Worm (Caenorhabditis elegans) whole organism, L1 larva: ENCODE results near the gene dmsr-8.
A peak's percentile ranks its signal among the peaks of the same experiment; 100 is the strongest.

Experiments
- C04F5.9 ChIP-seq: sonication (generic microtip); optimal IDR thresholded peaks from 2 replicates; lab custom pipeline; 2016; ENCODE audit warnings: missing genetic modification characterization, missing compliant biosample characterization
- C16A3.4 ChIP-seq: fragments of 150-350 bp; optimal IDR thresholded peaks from 2 replicates; lab custom pipeline; 2014; ENCODE audit warnings: missing biosample characterization, missing genetic modification characterization
- C34B4.2 ChIP-seq: sonication (generic microtip); optimal IDR thresholded peaks from 2 replicates; lab custom pipeline; 2017; ENCODE audit warnings: mild to moderate bottlenecking, missing genetic modification characterization, missing compliant biosample characterization
- F16B12.6 ChIP-seq: fragments of 150-350 bp; optimal IDR thresholded peaks from 2 replicates; lab custom pipeline; 2014; ENCODE audit warnings: missing biosample characterization, missing genetic modification characterization
- Y116A8C.19 ChIP-seq: sonication (generic microtip); optimal IDR thresholded peaks from 2 replicates; lab custom pipeline; 2016; ENCODE audit warnings: missing compliant biosample characterization, missing genetic modification characterization, borderline replicate concordance
- aha-1 ChIP-seq: fragments of 150-350 bp; optimal IDR thresholded peaks from 2 replicates; lab custom pipeline; 2014; ENCODE audit warnings: missing biosample characterization, missing genetic modification characterization
- ceh-63 ChIP-seq: fragments of 200-800 bp; sonication (Bioruptor generic); optimal IDR thresholded peaks from 2 replicates; lab custom pipeline; 2018; ENCODE audit warnings: mild to moderate bottlenecking, missing genetic modification characterization, missing compliant biosample characterization
- ceh-8 ChIP-seq: fragments of 200-800 bp; sonication (Bioruptor generic); optimal IDR thresholded peaks from 2 replicates; lab custom pipeline; 2018; ENCODE audit warnings: mild to moderate bottlenecking, missing genetic modification characterization, moderate library complexity, missing compliant biosample characterization
- ceh-88 ChIP-seq: fragments of 200-800 bp; sonication (Bioruptor generic); IDR thresholded peaks from 2 replicates; pipeline ENCODE4 v1.3.6; 2022; ENCODE audit warnings: missing genetic modification characterization, missing compliant biosample characterization
- ceh-90 ChIP-seq: sonication (generic microtip); optimal IDR thresholded peaks from 2 replicates; lab custom pipeline; 2016; ENCODE audit warnings: missing genetic modification characterization, missing compliant biosample characterization
- ces-1 ChIP-seq: fragments of 150-350 bp; optimal IDR thresholded peaks from 2 replicates; lab custom pipeline; 2014; ENCODE audit warnings: missing biosample characterization, missing genetic modification reagents, missing genetic modification characterization
- efl-1 ChIP-seq, 4 experiments: fragments of 150-350 bp; optimal IDR thresholded peaks in 3 of 4; peaks in 1 of 4; 1 replicate in 1 of 4; 2 replicates in 3 of 4; lab custom pipeline; 2014; ENCODE audit warnings: missing biosample characterization in 2 of 4, missing genetic modification characterization in 2 of 4, missing genetic modification reagents in 2 of 4
- elt-2 ChIP-seq: sonication (generic microtip); optimal IDR thresholded peaks from 2 replicates; lab custom pipeline; 2016; ENCODE audit warnings: missing genetic modification characterization, mild to moderate bottlenecking, inconsistent platforms, missing compliant biosample characterization, missing genetic modification reagents
- ets-5 ChIP-seq: fragments of 200-800 bp; sonication (Bioruptor generic); IDR thresholded peaks from 2 replicates; pipeline ENCODE4 v1.3.6; 2022; ENCODE audit warnings: missing genetic modification characterization, missing compliant biosample characterization
- fkh-4 ChIP-seq: sonication (generic microtip); optimal IDR thresholded peaks from 2 replicates; lab custom pipeline; 2016; ENCODE audit warnings: missing compliant biosample characterization, missing genetic modification characterization, borderline replicate concordance
- fkh-8 ChIP-seq: sonication (generic microtip); optimal IDR thresholded peaks from 2 replicates; lab custom pipeline; 2016; ENCODE audit warnings: mild to moderate bottlenecking, missing genetic modification characterization, missing compliant biosample characterization
- hlh-4 ChIP-seq: sonication (generic microtip); optimal IDR thresholded peaks from 2 replicates; lab custom pipeline; 2016; ENCODE audit warnings: mild to moderate bottlenecking, missing genetic modification characterization, missing compliant biosample characterization
- hpl-2 ChIP-seq: fragments of 150-350 bp; optimal IDR thresholded peaks from 2 replicates; lab custom pipeline; 2014; ENCODE audit warnings: missing biosample characterization, missing genetic modification reagents, missing genetic modification characterization
- irx-1 ChIP-seq: sonication (generic microtip); optimal IDR thresholded peaks from 2 replicates; lab custom pipeline; 2016; ENCODE audit warnings: missing genetic modification characterization, missing compliant biosample characterization
- jun-1 ChIP-seq: fragments of 150-350 bp; optimal IDR thresholded peaks from 2 replicates; lab custom pipeline; 2014; ENCODE audit warnings: missing biosample characterization, missing genetic modification reagents, missing genetic modification characterization
- lin-13 ChIP-seq: fragments of 150-350 bp; optimal IDR thresholded peaks from 2 replicates; lab custom pipeline; 2014; ENCODE audit warnings: missing biosample characterization, missing genetic modification reagents, missing genetic modification characterization
- lin-14 ChIP-seq: fragments of 200-800 bp; sonication (Bioruptor generic); optimal IDR thresholded peaks from 2 replicates; lab custom pipeline; 2018; ENCODE audit warnings: mild to moderate bottlenecking, missing genetic modification characterization, moderate library complexity, missing compliant biosample characterization
- lin-15B ChIP-seq: fragments of 150-350 bp; sonication (generic microtip); optimal IDR thresholded peaks from 3 replicates; lab custom pipeline; 2014; ENCODE audit warnings: missing biosample characterization, missing genetic modification characterization
- lin-39 ChIP-seq: fragments of 150-350 bp; optimal IDR thresholded peaks from 2 replicates; lab custom pipeline; 2014; ENCODE audit warnings: missing biosample characterization, missing genetic modification reagents, missing genetic modification characterization
- mef-2 ChIP-seq: fragments of 150-350 bp; optimal IDR thresholded peaks from 2 replicates; lab custom pipeline; 2014; ENCODE audit warnings: missing biosample characterization, missing genetic modification characterization
- mep-1 ChIP-seq: fragments of 150-350 bp; optimal IDR thresholded peaks from 2 replicates; lab custom pipeline; 2014; ENCODE audit warnings: missing biosample characterization, missing genetic modification characterization
- nhr-12 ChIP-seq: sonication (generic microtip); optimal IDR thresholded peaks from 2 replicates; lab custom pipeline; 2017; ENCODE audit warnings: missing biosample characterization, missing genetic modification characterization
- nhr-20 ChIP-seq: sonication (generic microtip); optimal IDR thresholded peaks from 2 replicates; lab custom pipeline; 2016; ENCODE audit warnings: mild to moderate bottlenecking, missing genetic modification characterization, missing compliant biosample characterization
- nhr-28 ChIP-seq: fragments of 150-350 bp; optimal IDR thresholded peaks from 2 replicates; lab custom pipeline; 2014; ENCODE audit warnings: missing biosample characterization, missing genetic modification characterization
- nhr-47 ChIP-seq: sonication (generic microtip); optimal IDR thresholded peaks from 2 replicates; lab custom pipeline; 2016; ENCODE audit warnings: mild to moderate bottlenecking, missing genetic modification characterization, moderate library complexity, missing compliant biosample characterization
- nhr-77 ChIP-seq: fragments of 150-350 bp; optimal IDR thresholded peaks from 2 replicates; lab custom pipeline; 2014; ENCODE audit warnings: missing biosample characterization, missing genetic modification characterization
- nhr-84 ChIP-seq: sonication (generic microtip); optimal IDR thresholded peaks from 2 replicates; lab custom pipeline; 2017; ENCODE audit warnings: missing biosample characterization, missing genetic modification characterization
- nhr-85 ChIP-seq: sonication (generic microtip); peaks from one replicate; lab custom pipeline; 2016; ENCODE audit warnings: missing genetic modification characterization, inconsistent platforms, missing compliant biosample characterization
- nhr-90 ChIP-seq: sonication (generic microtip); optimal IDR thresholded peaks from 2 replicates; lab custom pipeline; 2016; ENCODE audit warnings: mild to moderate bottlenecking, missing genetic modification characterization, missing compliant biosample characterization; ENCODE audit not compliant: poor library complexity
- pax-3 ChIP-seq: fragments of 200-800 bp; sonication (Bioruptor generic); optimal IDR thresholded peaks from 2 replicates; lab custom pipeline; 2018; ENCODE audit warnings: mild to moderate bottlenecking, missing genetic modification characterization, moderate library complexity, missing compliant biosample characterization
- snu-23 ChIP-seq: sonication (generic microtip); optimal IDR thresholded peaks from 2 replicates; lab custom pipeline; 2016; ENCODE audit warnings: missing genetic modification characterization, missing compliant biosample characterization
- swsn-7 ChIP-seq: sonication (generic microtip); optimal IDR thresholded peaks from 2 replicates; lab custom pipeline; 2016; ENCODE audit warnings: missing genetic modification characterization, missing compliant biosample characterization
- tbx-2 ChIP-seq: sonication (generic microtip); optimal IDR thresholded peaks from 2 replicates; lab custom pipeline; 2016; ENCODE audit warnings: missing genetic modification characterization, missing compliant biosample characterization
- tlp-1 ChIP-seq: fragments of 150-350 bp; optimal IDR thresholded peaks from 2 replicates; lab custom pipeline; 2014; ENCODE audit warnings: missing biosample characterization, missing genetic modification characterization
- unc-30 ChIP-seq: sonication (generic microtip); optimal IDR thresholded peaks from 2 replicates; lab custom pipeline; 2017; ENCODE audit warnings: missing biosample characterization, missing genetic modification characterization
- unc-86 ChIP-seq: sonication (generic microtip); optimal IDR thresholded peaks from 2 replicates; lab custom pipeline; 2016; ENCODE audit warnings: missing genetic modification characterization, missing compliant biosample characterization
- vab-15 ChIP-seq: sonication (generic microtip); optimal IDR thresholded peaks from 2 replicates; lab custom pipeline; 2017; ENCODE audit warnings: missing genotype, mild to moderate bottlenecking, missing genetic modification characterization, missing compliant biosample characterization
- zag-1 ChIP-seq: fragments of 150-350 bp; optimal IDR thresholded peaks from 2 replicates; lab custom pipeline; 2014; ENCODE audit warnings: missing biosample characterization, missing genetic modification characterization
- zip-4 ChIP-seq: fragments of 200-800 bp; sonication (Bioruptor generic); optimal IDR thresholded peaks from 2 replicates; lab custom pipeline; 2018; ENCODE audit warnings: mild to moderate bottlenecking, missing genetic modification characterization, moderate library complexity, missing compliant biosample characterization
- ztf-11 ChIP-seq, 2 experiments: sonication (generic microtip); optimal IDR thresholded peaks; 2 replicates each; lab custom pipeline; 2016 to 2017; ENCODE audit warnings: missing genetic modification characterization in 2 of 2, missing biosample characterization in 1 of 2, missing compliant biosample characterization in 1 of 2

dmsr-8 gene

ce11 chrV:10548981-10549380 lies 34.8 kb upstream of the dmsr-8 start, which contains the start of gene srd-34:
srd-34 (minus strand) TSS chrV:10549081.
- TF ChIP-seq unc-86 (tag; lab: Kevin White, UChicago) (no peak), tlp-1 (tag; lab: Kevin White, UChicago) (no peak), F16B12.6 (tag; lab: Kevin White, UChicago) (no peak), tbx-2 (tag; lab: Kevin White, UChicago) (no peak), mep-1 (no peak), nhr-28 (no peak), swsn-7 (tag; lab: Kevin White, UChicago) (no peak), snu-23 (GFP tag; lab: Kevin White, UChicago) (no peak), irx-1 (no peak), fkh-8 (no peak), ceh-88 (GFP tag; lab: Robert Waterston, UW) (no peak), vab-15 (tag; lab: Kevin White, UChicago) (no peak)

- TF ChIP-seq nhr-20 (tag; lab: Kevin White, UChicago), result peak; percentile 36
- TF ChIP-seq ets-5 (GFP tag; lab: Robert Waterston, UW), result no peak
- peak; percentile 6 for TF ChIP-seq nhr-90
- peak; percentile 1 for TF ChIP-seq elt-2 (tag; lab: Kevin White, UChicago)
- TF ChIP-seq lin-39 (tag; lab: Kevin White, UChicago), result no peak
- TF ChIP-seq mep-1, result no peak
- TF ChIP-seq nhr-85, result peak; percentile 79
- peak in 1 of 2 experiments; percentile 6 for TF ChIP-seq efl-1 (optimal IDR thresholded peaks at IDR 0.05; lab: Kevin White, UChicago)
- no peak for TF ChIP-seq efl-1 (GFP tag; optimal IDR thresholded peaks at IDR 0.05 in 1 of 2; lab: Kevin White, UChicago)
- peak; percentile 80 for TF ChIP-seq nhr-77
Observed at ce11 chrV:10546749-10547148, 32.6 kb upstream of the dmsr-8 start, which contains the start of gene F25D1.5. F25D1.5 (minus strand) TSS chrV:10546783.

ce11 chrV:10540024-10540423 lies 25.9 kb upstream of the dmsr-8 start, which contains the start of gene degt-1:
degt-1 (plus strand) TSS chrV:10540324.
- TF ChIP-seq fkh-4 (tag; lab: Kevin White, UChicago), result no peak
- no peak for TF ChIP-seq efl-1 (optimal IDR thresholded peaks at IDR 0.05; lab: Kevin White, UChicago)
- TF ChIP-seq efl-1 (GFP tag; optimal IDR thresholded peaks at IDR 0.05 in 1 of 2; lab: Kevin White, UChicago), result peak in 1 of 2 experiments; percentile 64
- TF ChIP-seq, all 84 proteins: peak for 1

ce11 chrV:10539114-10539513 lies 24.9 kb upstream of the dmsr-8 start, which contains the start of gene F25D1.8:
F25D1.8 (plus strand) TSS chrV:10539414.
- TF ChIP-seq ets-5 (GFP tag; lab: Robert Waterston, UW) (no peak), C34B4.2 (no peak), C16A3.4 (tag; lab: Kevin White, UChicago) (no peak), Y116A8C.19 (no peak), fkh-8 (no peak), ceh-63 (no peak), F16B12.6 (tag; lab: Kevin White, UChicago) (no peak), vab-15 (tag; lab: Kevin White, UChicago) (no peak), C04F5.9 (no peak), ceh-8 (GFP tag; lab: Kevin White, UChicago) (no peak), ces-1 (no peak), zip-4 (GFP tag; lab: Kevin White, UChicago) (no peak)

- TF ChIP-seq jun-1 (tag; lab: Kevin White, UChicago) (peak; percentile 83), C34B4.2 (no peak), ceh-90 (tag; lab: Kevin White, UChicago) (peak; percentile 47), hlh-4 (tag; lab: Kevin White, UChicago) (no peak), mef-2 (tag; lab: Kevin White, UChicago) (peak; percentile 72), aha-1 (tag; lab: Kevin White, UChicago) (peak; percentile 44), nhr-12 (tag; lab: Kevin White, UChicago) (no peak), C04F5.9 (peak; percentile 69), lin-14 (GFP tag; lab: Kevin White, UChicago) (peak; percentile 99), unc-30 (tag; lab: Kevin White, UChicago) (no peak), tlp-1 (tag; lab: Kevin White, UChicago) (no peak), ztf-11 (tag; optimal IDR thresholded peaks at IDR 0.05; lab: Kevin White, UChicago) (peak in 1 of 2 experiments; percentile 80), hpl-2 (no peak), nhr-84 (tag; lab: Kevin White, UChicago) (no peak), snu-23 (GFP tag; lab: Kevin White, UChicago) (peak; percentile 95), pax-3 (peak; percentile 79), ets-5 (GFP tag; lab: Robert Waterston, UW) (no peak), lin-15B (tag; lab: Kevin White, UChicago) (peak; percentile 79), nhr-47 (peak; percentile 96), swsn-7 (tag; lab: Kevin White, UChicago) (peak; percentile 94), zag-1 (tag; lab: Kevin White, UChicago) (no peak), lin-13 (peak; percentile 80), ces-1 (peak; percentile 43)
Observed at ce11 chrV:10536808-10537207, 22.6 kb upstream of the dmsr-8 start.
